Fruit fly (Drosophila melanogaster): Measurements from ENCODE around the gene CG32483.

DNA sequence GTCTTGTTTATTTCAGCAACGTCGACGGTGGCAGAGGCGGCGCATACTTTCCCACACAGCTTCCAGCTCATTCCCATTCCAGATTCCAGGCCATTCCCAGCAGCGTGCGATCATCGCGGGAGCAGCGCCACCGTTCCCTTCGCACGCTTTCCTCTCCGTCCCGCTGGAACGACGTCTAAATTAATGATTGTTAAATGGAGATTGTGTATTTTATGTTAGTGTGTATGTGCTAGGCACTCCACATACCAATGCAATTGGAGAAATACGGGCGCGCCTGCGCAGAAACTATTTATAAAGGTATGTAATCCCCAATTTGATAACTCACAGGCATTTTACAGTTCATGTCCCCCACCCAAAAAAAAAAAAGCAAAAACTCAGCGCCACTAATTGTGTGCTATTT lies 48.4 kb downstream of the CG32483 start:
- TF ChIP-seq h (optimal IDR thresholded peaks at IDR 0.05) (no peak), ttk (optimal IDR thresholded peaks at IDR 0.05) (no peak), Myc (optimal IDR thresholded peaks at IDR 0.05) (no peak), psq (optimal IDR thresholded peaks at IDR 0.05) (no peak), insv (optimal IDR thresholded peaks at IDR 0.05) (no peak), Sin3A (optimal IDR thresholded peaks at IDR 0.05) (no peak)

Data from Kc167 (cell line).